Worm (Caenorhabditis elegans) whole organism, young adult: ENCODE data around the gene R12B2.13.

Experiments used
- B0035.1 ChIP-seq: sonication (generic microtip); optimal IDR thresholded peaks from 2 replicates; lab custom pipeline; 2016; ENCODE audit warnings: missing genetic modification characterization, mild to moderate bottlenecking, missing compliant biosample characterization, missing genotype, missing genetic modification reagents
- B0336.3 ChIP-seq: fragments of 200-800 bp; sonication (Bioruptor generic); IDR thresholded peaks from 2 replicates; pipeline ENCODE4 v1.3.6; 2022; ENCODE audit warnings: missing genetic modification characterization, missing compliant biosample characterization
- C17E4.6 ChIP-seq: fragments of 200-800 bp; sonication (Bioruptor generic); IDR thresholded peaks from 2 replicates; pipeline ENCODE4 v1.3.6; 2022; ENCODE audit warnings: missing genetic modification reagents, missing genetic modification characterization, missing compliant biosample characterization
- F33H1.4 ChIP-seq: fragments of 200-800 bp; sonication (Bioruptor generic); IDR thresholded peaks from 2 replicates; pipeline ENCODE4 v1.3.6; 2022; ENCODE audit warnings: missing genetic modification reagents, missing genetic modification characterization, missing compliant biosample characterization
- F39B2.1 ChIP-seq: fragments of 200-800 bp; sonication (Bioruptor generic); IDR thresholded peaks from 2 replicates; pipeline ENCODE4 v1.3.6; 2022; ENCODE audit warnings: missing genetic modification reagents, missing genetic modification characterization, missing compliant biosample characterization
- F49E8.2 ChIP-seq: sonication (generic microtip); optimal IDR thresholded peaks from 3 replicates; lab custom pipeline; 2017; ENCODE audit warnings: missing genetic modification characterization, mild to moderate bottlenecking, missing compliant biosample characterization, antibody characterized with exemption, moderate library complexity; ENCODE audit not compliant: insufficient read depth
- F57A8.1 ChIP-seq: fragments of 200-800 bp; sonication (Bioruptor generic); optimal IDR thresholded peaks from 2 replicates; lab custom pipeline; 2018; ENCODE audit warnings: mild to moderate bottlenecking, missing genetic modification characterization, moderate library complexity, missing compliant biosample characterization
- F57C9.4 ChIP-seq: sonication (generic microtip); optimal IDR thresholded peaks from 2 replicates; lab custom pipeline; 2017; ENCODE audit warnings: mild to moderate bottlenecking, missing genetic modification characterization, missing compliant biosample characterization
- T07F8.4 ChIP-seq: sonication (generic microtip); optimal IDR thresholded peaks from 2 replicates; lab custom pipeline; 2016; ENCODE audit warnings: mild to moderate bottlenecking, missing genetic modification characterization, moderate library complexity, missing compliant biosample characterization
- T26A5.8 ChIP-seq: sonication (generic microtip); optimal IDR thresholded peaks from 2 replicates; lab custom pipeline; 2016; ENCODE audit warnings: missing genetic modification characterization, missing compliant biosample characterization
- Y95B8A.8 ChIP-seq: fragments of 200-800 bp; sonication (Bioruptor generic); IDR thresholded peaks from 2 replicates; pipeline ENCODE4 v1.3.6; 2022; ENCODE audit warnings: missing genetic modification reagents, missing genetic modification characterization, missing compliant biosample characterization
- ama-1 ChIP-seq, 3 experiments: fragments of 150-350 bp in 1 of 3; sonication (generic microtip) in 2 of 3; optimal IDR thresholded peaks; 2 replicates each; lab custom pipeline; 2014 to 2018; ENCODE audit warnings: missing biosample characterization in 2 of 3, missing genetic modification characterization in 2 of 3, missing genetic modification reagents in 2 of 3
- ceh-79 ChIP-seq: sonication (generic microtip); optimal IDR thresholded peaks from 2 replicates; lab custom pipeline; 2017; ENCODE audit warnings: mild to moderate bottlenecking, missing genetic modification characterization, missing compliant biosample characterization
- ceh-91 ChIP-seq: fragments of 200-800 bp; sonication (Bioruptor generic); IDR thresholded peaks from 2 replicates; pipeline ENCODE4 v1.3.6; 2022; ENCODE audit warnings: missing genetic modification reagents, missing genetic modification characterization, missing compliant biosample characterization
- chd-7 ChIP-seq: sonication (generic microtip); optimal IDR thresholded peaks from 2 replicates; lab custom pipeline; 2016; ENCODE audit warnings: mild to moderate bottlenecking, missing genetic modification characterization, moderate library complexity, missing compliant biosample characterization
- die-1 ChIP-seq: sonication (generic microtip); optimal IDR thresholded peaks from 2 replicates; lab custom pipeline; 2016; ENCODE audit warnings: missing genotype, mild to moderate bottlenecking, missing genetic modification characterization, missing compliant biosample characterization
- dox-1 ChIP-seq: fragments of 200-800 bp; sonication (Bioruptor generic); IDR thresholded peaks from 2 replicates; pipeline ENCODE4 v1.3.6; 2022; ENCODE audit warnings: missing genetic modification reagents, missing genetic modification characterization, missing compliant biosample characterization
- egl-44 ChIP-seq: fragments of 200-800 bp; sonication (Bioruptor generic); IDR thresholded peaks from 2 replicates; pipeline ENCODE4 v1.3.6; 2022; ENCODE audit warnings: missing genetic modification reagents, missing genetic modification characterization, missing compliant biosample characterization
- egrh-3 ChIP-seq: fragments of 200-800 bp; sonication (Bioruptor generic); IDR thresholded peaks from 2 replicates; pipeline ENCODE4 v1.3.6; 2022; ENCODE audit warnings: missing genetic modification reagents, missing genetic modification characterization, missing compliant biosample characterization
- him-1 ChIP-seq: sonication (generic microtip); optimal IDR thresholded peaks from 2 replicates; lab custom pipeline; 2016; ENCODE audit warnings: missing genotype, missing genetic modification reagents, missing genetic modification characterization, missing compliant biosample characterization
- hmg-1.2 ChIP-seq: fragments of 200-800 bp; sonication (Bioruptor generic); IDR thresholded peaks from 2 replicates; pipeline ENCODE4 v1.3.6; 2022; ENCODE audit warnings: missing genetic modification reagents, missing genetic modification characterization, missing compliant biosample characterization
- hsf-1 ChIP-seq: fragments of 200-800 bp; sonication (Bioruptor generic); IDR thresholded peaks from 2 replicates; pipeline ENCODE4 v1.3.6; 2022; ENCODE audit warnings: missing genetic modification reagents, missing genetic modification characterization, missing compliant biosample characterization
- let-607 ChIP-seq, 2 experiments: fragments of 200-800 bp in 1 of 2; sonication (Bioruptor generic) in 1 of 2; sonication (generic microtip) in 1 of 2; optimal IDR thresholded peaks; 2 replicates each; lab custom pipeline; 2016 to 2018; ENCODE audit warnings: mild to moderate bottlenecking in 2 of 2, missing compliant biosample characterization in 2 of 2, missing genetic modification characterization in 2 of 2, moderate library complexity in 2 of 2, missing genotype in 1 of 2
- lsl-1 ChIP-seq: fragments of 200-800 bp; sonication (Bioruptor generic); optimal IDR thresholded peaks from 2 replicates; lab custom pipeline; 2018; ENCODE audit warnings: mild to moderate bottlenecking, missing genetic modification characterization, moderate library complexity, missing compliant biosample characterization
- madf-6 ChIP-seq: fragments of 200-800 bp; sonication (Bioruptor generic); IDR thresholded peaks from 2 replicates; pipeline ENCODE4 v1.3.6; 2022; ENCODE audit warnings: missing genetic modification reagents, missing genetic modification characterization, missing compliant biosample characterization
- madf-8 ChIP-seq: fragments of 200-800 bp; sonication (Bioruptor generic); conservative IDR thresholded peaks from 2 replicates; pipeline ENCODE4 v1.3.6; 2022; ENCODE audit warnings: missing genetic modification reagents, missing genetic modification characterization, missing compliant biosample characterization
- mcd-1 ChIP-seq: fragments of 200-800 bp; sonication (Bioruptor generic); IDR thresholded peaks from 2 replicates; pipeline ENCODE4 v1.3.6; 2022; ENCODE audit warnings: missing genetic modification reagents, missing genetic modification characterization, missing compliant biosample characterization
- mxl-1 ChIP-seq: sonication (generic microtip); optimal IDR thresholded peaks from 2 replicates; lab custom pipeline; 2016; ENCODE audit warnings: missing genetic modification characterization, missing compliant biosample characterization
- nfya-2 ChIP-seq: fragments of 200-800 bp; sonication (Bioruptor generic); IDR thresholded peaks from 2 replicates; pipeline ENCODE4 v1.3.6; 2022; ENCODE audit warnings: missing genetic modification reagents, missing genetic modification characterization, missing compliant biosample characterization
- nhr-27 ChIP-seq: fragments of 200-800 bp; sonication (Bioruptor generic); optimal IDR thresholded peaks from 2 replicates; lab custom pipeline; 2018; ENCODE audit warnings: mild to moderate bottlenecking, missing genetic modification characterization, moderate library complexity, missing compliant biosample characterization
- nhr-80 ChIP-seq: sonication (generic microtip); optimal IDR thresholded peaks from 2 replicates; lab custom pipeline; 2016; ENCODE audit warnings: missing genetic modification characterization, missing compliant biosample characterization
- nhr-90 ChIP-seq: sonication (generic microtip); optimal IDR thresholded peaks from 2 replicates; lab custom pipeline; 2016; ENCODE audit warnings: missing genotype, mild to moderate bottlenecking, missing genetic modification characterization, missing compliant biosample characterization
- rec-8 ChIP-seq, 2 experiments: sonication (generic microtip); optimal IDR thresholded peaks; 2 replicates each; lab custom pipeline; 2016; ENCODE audit warnings: mild to moderate bottlenecking in 2 of 2, missing genetic modification characterization in 2 of 2, missing genetic modification reagents in 2 of 2, missing genotype in 2 of 2, missing biosample characterization in 1 of 2, missing compliant biosample characterization in 1 of 2, moderate library complexity in 1 of 2
- tbp1 ChIP-seq: fragments of 200-800 bp; sonication (Bioruptor generic); optimal IDR thresholded peaks from 2 replicates; lab custom pipeline; 2018; ENCODE audit warnings: mild to moderate bottlenecking, missing genetic modification characterization, missing compliant biosample characterization
- tbx-9 ChIP-seq: sonication (generic microtip); optimal IDR thresholded peaks from 2 replicates; lab custom pipeline; 2016; ENCODE audit warnings: borderline replicate concordance, missing genetic modification characterization, inconsistent platforms, missing compliant biosample characterization
- xnd-1 ChIP-seq: sonication (generic microtip); optimal IDR thresholded peaks from 2 replicates; lab custom pipeline; 2016; ENCODE audit warnings: missing genotype, missing genetic modification reagents, missing genetic modification characterization, missing compliant biosample characterization
- ztf-25 ChIP-seq: fragments of 200-800 bp; sonication (Bioruptor generic); IDR thresholded peaks from 2 replicates; pipeline ENCODE4 v1.3.6; 2022; ENCODE audit warnings: missing genetic modification reagents, missing genetic modification characterization, missing compliant biosample characterization
- ztf-28 ChIP-seq: fragments of 200-800 bp; sonication (Bioruptor generic); IDR thresholded peaks from 2 replicates; pipeline ENCODE4 v1.3.6; 2022; ENCODE audit warnings: missing genetic modification reagents, missing genetic modification characterization, missing compliant biosample characterization
- ztf-6 ChIP-seq: fragments of 200-800 bp; sonication (Bioruptor generic); IDR thresholded peaks from 2 replicates; pipeline ENCODE4 v1.3.6; 2022; ENCODE audit warnings: missing genetic modification reagents, missing genetic modification characterization, missing compliant biosample characterization

R12B2.13 gene

DNA sequence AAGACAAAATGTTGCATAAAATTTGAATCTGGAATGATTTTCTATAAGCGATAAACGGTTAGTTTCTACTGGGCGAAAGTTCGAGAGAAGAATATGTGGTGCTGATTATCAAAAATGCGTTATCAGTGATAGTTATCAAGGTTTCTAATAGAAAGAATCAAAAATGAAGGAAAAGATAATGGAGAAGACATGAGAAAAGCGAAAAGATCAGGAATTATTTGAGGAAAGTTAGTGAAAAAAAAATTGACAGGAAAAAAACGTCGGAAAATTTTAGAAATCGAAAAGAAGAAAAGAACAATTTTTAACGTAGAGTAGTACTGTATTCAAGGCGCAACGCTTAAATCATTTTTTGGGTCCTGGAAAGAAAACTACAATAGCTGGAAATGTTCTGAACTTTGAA, 30.5 kb upstream of the R12B2.13 start, which contains the start of gene dnpp-1:
TSS of gene dnpp-1 (minus strand) at position 30 of the 400 bp plus-strand sequence.
- TF ChIP-seq mxl-1 (tag; lab: Kevin White, UChicago) (no peak), tbx-9 (no peak), Y95B8A.8 (no peak), chd-7 (no peak), xnd-1 (tag; lab: Kevin White, UChicago) (peak; percentile 68), dox-1 (GFP tag; lab: Robert Waterston, UW) (0 out of 2 replicates have a peak, but pooled peaks have one; percentile 22), lsl-1 (GFP tag; lab: Kevin White, UChicago) (peak; percentile 92), hsf-1 (no peak), ztf-25 (GFP tag; lab: Robert Waterston, UW) (no peak), ztf-28 (GFP tag; lab: Robert Waterston, UW) (no peak), tbp1 (GFP tag; lab: Kevin White, UChicago) (peak; percentile 12), nhr-90 (tag; lab: Kevin White, UChicago) (no peak), F57A8.1 (no peak), T07F8.4 (tag; lab: Kevin White, UChicago) (no peak), T26A5.8 (tag; lab: Kevin White, UChicago) (no peak), F49E8.2 (tag; lab: Kevin White, UChicago) (no peak), madf-6 (GFP tag; lab: Robert Waterston, UW) (peak; percentile 82), hmg-1.2 (no peak), C17E4.6 (GFP tag; lab: Robert Waterston, UW) (no peak), nhr-80 (tag; lab: Kevin White, UChicago) (peak; percentile 69), F33H1.4 (GFP tag; lab: Robert Waterston, UW) (peak; percentile 87), nhr-27 (tag; lab: Kevin White, UChicago) (no peak), B0035.1 (tag; lab: Kevin White, UChicago) (no peak), madf-8 (GFP tag; lab: Robert Waterston, UW) (peak; percentile 53), F39B2.1 (GFP tag; lab: Robert Waterston, UW) (no peak), F57C9.4 (no peak), mcd-1 (GFP tag; lab: Robert Waterston, UW) (no peak), ceh-79 (tag; lab: Kevin White, UChicago) (no peak), B0336.3 (GFP tag; lab: Robert Waterston, UW) (no peak), let-607 (tag; optimal IDR thresholded peaks at IDR 0.05; lab: Kevin White, UChicago) (no peak), ztf-6 (no peak), egl-44 (GFP tag; lab: Robert Waterston, UW) (no peak), egrh-3 (GFP tag; lab: Robert Waterston, UW) (no peak), ceh-91 (GFP tag; lab: Robert Waterston, UW) (peak; percentile 57; the same call in 1 of the 2 replicates), rec-8 (tag; optimal IDR thresholded peaks at IDR 0.05; lab: Kevin White, UChicago) (no peak), him-1 (tag; lab: Kevin White, UChicago) (peak; percentile 41), nfya-2 (GFP tag; lab: Robert Waterston, UW) (no peak)

- TF ChIP-seq ama-1 (optimal IDR thresholded peaks at IDR 0.05; lab: Kevin White, UChicago): peak; percentile 47
- no peak for TF ChIP-seq ama-1 (GFP tag; optimal IDR thresholded peaks at IDR 0.05; lab: Kevin White, UChicago)
- no peak for TF ChIP-seq die-1 (tag; lab: Kevin White, UChicago)
These were observed 25.7 kb upstream of the R12B2.13 start, which contains the start of gene dpf-4 for ce11 chrIII:5859008-5859407. Gene dpf-4 (plus strand): TSS chrIII:5859308.
